Worm (Caenorhabditis elegans) whole organism, L2 larva: ENCODE data around the gene K11H3.5.

Experiments
- C34F6.9 ChIP-seq: fragments of 150-350 bp; optimal IDR thresholded peaks from 2 replicates; lab custom pipeline; 2014; ENCODE audit warnings: missing biosample characterization, missing genetic modification characterization
- F13H6.1 ChIP-seq: sonication (generic microtip); optimal IDR thresholded peaks from 2 replicates; lab custom pipeline; 2016; ENCODE audit warnings: missing genetic modification characterization, missing compliant biosample characterization
- R02D3.7 ChIP-seq: fragments of 150-350 bp; optimal IDR thresholded peaks from 2 replicates; lab custom pipeline; 2014; ENCODE audit warnings: missing biosample characterization, missing genetic modification characterization
- Y55F3AM.14 ChIP-seq: fragments of 200-800 bp; sonication (Bioruptor generic); optimal IDR thresholded peaks from 2 replicates; lab custom pipeline; 2018; ENCODE audit warnings: mild to moderate bottlenecking, missing genetic modification characterization, missing compliant biosample characterization
- alr-1 ChIP-seq: fragments of 150-350 bp; optimal IDR thresholded peaks from 2 replicates; lab custom pipeline; 2014; ENCODE audit warnings: missing biosample characterization, missing genetic modification characterization
- blmp-1 ChIP-seq: sonication (generic microtip); optimal IDR thresholded peaks from 2 replicates; lab custom pipeline; 2017; ENCODE audit warnings: missing genetic modification characterization, mild to moderate bottlenecking, missing compliant biosample characterization, antibody characterized with exemption, moderate library complexity; ENCODE audit not compliant: insufficient read depth
- ceh-16 ChIP-seq: fragments of 150-350 bp; optimal IDR thresholded peaks from 2 replicates; lab custom pipeline; 2014; ENCODE audit warnings: missing biosample characterization, missing genetic modification characterization
- ceh-82 ChIP-seq: fragments of 150-350 bp; optimal IDR thresholded peaks from 2 replicates; lab custom pipeline; 2014; ENCODE audit warnings: missing biosample characterization, missing genetic modification characterization
- crh-2 ChIP-seq: sonication (generic microtip); optimal IDR thresholded peaks from 2 replicates; lab custom pipeline; 2017; ENCODE audit warnings: missing biosample characterization, missing genetic modification characterization
- egl-27 ChIP-seq: sonication (generic microtip); optimal IDR thresholded peaks from 3 replicates; lab custom pipeline; 2017; ENCODE audit warnings: missing biosample characterization, missing genetic modification reagents, missing genetic modification characterization
- elt-3 ChIP-seq: sonication (generic microtip); optimal IDR thresholded peaks from 2 replicates; lab custom pipeline; 2017; ENCODE audit warnings: missing biosample characterization, missing genetic modification characterization
- fos-1 ChIP-seq: fragments of 150-350 bp; optimal IDR thresholded peaks from 2 replicates; lab custom pipeline; 2014; ENCODE audit warnings: missing biosample characterization, missing genetic modification characterization
- gmeb-1 ChIP-seq: fragments of 150-350 bp; optimal IDR thresholded peaks from 2 replicates; lab custom pipeline; 2014; ENCODE audit warnings: missing biosample characterization, missing genetic modification characterization
- lin-11 ChIP-seq: fragments of 150-350 bp; sonication (generic microtip); optimal IDR thresholded peaks from 2 replicates; lab custom pipeline; 2014; ENCODE audit warnings: missing biosample characterization, missing genetic modification characterization, inconsistent platforms, mixed read lengths
- lin-13 ChIP-seq: fragments of 150-350 bp; optimal IDR thresholded peaks from 2 replicates; lab custom pipeline; 2014; ENCODE audit warnings: missing biosample characterization, missing genetic modification reagents, missing genetic modification characterization
- lsy-2 ChIP-seq, 2 experiments: fragments of 150-350 bp in 1 of 2; sonication (generic microtip) in 1 of 2; optimal IDR thresholded peaks; 2 replicates each; lab custom pipeline; 2014 to 2017; ENCODE audit warnings: missing biosample characterization in 2 of 2, missing genetic modification characterization in 2 of 2
- mab-5 ChIP-seq: fragments of 150-350 bp; optimal IDR thresholded peaks from 2 replicates; lab custom pipeline; 2014; ENCODE audit warnings: missing biosample characterization, missing genetic modification characterization
- mbf-1 ChIP-seq: sonication (generic microtip); optimal IDR thresholded peaks from 2 replicates; lab custom pipeline; 2017; ENCODE audit warnings: missing biosample characterization, missing genetic modification characterization
- mdl-1 ChIP-seq, 2 experiments: fragments of 150-350 bp in 1 of 2; sonication (generic microtip) in 1 of 2; optimal IDR thresholded peaks; 2 replicates each; lab custom pipeline; 2017; ENCODE audit warnings: missing biosample characterization in 2 of 2, missing genetic modification characterization in 2 of 2
- nhr-12 ChIP-seq: fragments of 150-350 bp; optimal IDR thresholded peaks from 2 replicates; lab custom pipeline; 2014; ENCODE audit warnings: missing biosample characterization, missing genetic modification characterization
- nhr-129 ChIP-seq: fragments of 150-350 bp; optimal IDR thresholded peaks from 2 replicates; lab custom pipeline; 2014; ENCODE audit warnings: missing biosample characterization, missing genetic modification characterization
- nhr-21 ChIP-seq: fragments of 150-350 bp; optimal IDR thresholded peaks from 2 replicates; lab custom pipeline; 2014; ENCODE audit warnings: missing biosample characterization, missing genetic modification characterization
- nhr-237 ChIP-seq: fragments of 150-350 bp; optimal IDR thresholded peaks from 2 replicates; lab custom pipeline; 2014; ENCODE audit warnings: missing biosample characterization, missing genetic modification characterization
- nhr-25 ChIP-seq: fragments of 150-350 bp; sonication (generic microtip); optimal IDR thresholded peaks from 3 replicates; lab custom pipeline; 2014; ENCODE audit warnings: missing biosample characterization, missing genetic modification characterization
- nhr-77 ChIP-seq: fragments of 150-350 bp; optimal IDR thresholded peaks from 2 replicates; lab custom pipeline; 2014; ENCODE audit warnings: missing biosample characterization, missing genetic modification characterization
- peb-1 ChIP-seq: fragments of 150-350 bp; optimal IDR thresholded peaks from 2 replicates; lab custom pipeline; 2014; ENCODE audit warnings: missing biosample characterization, missing genetic modification characterization
- sem-4 ChIP-seq: fragments of 150-350 bp; optimal IDR thresholded peaks from 2 replicates; lab custom pipeline; 2014; ENCODE audit warnings: missing biosample characterization, missing genetic modification reagents, missing genetic modification characterization
- sma-3 ChIP-seq: sonication (generic microtip); optimal IDR thresholded peaks from 2 replicates; lab custom pipeline; 2016; ENCODE audit warnings: missing genetic modification reagents, missing genetic modification characterization, missing compliant biosample characterization
- sma-9 ChIP-seq, 2 experiments: fragments of 150-350 bp in 1 of 2; sonication (generic microtip) in 1 of 2; optimal IDR thresholded peaks; 2 replicates each; lab custom pipeline; 2014 to 2016; ENCODE audit warnings: missing genetic modification characterization in 2 of 2, mild to moderate bottlenecking in 1 of 2, missing biosample characterization in 1 of 2, missing compliant biosample characterization in 1 of 2, missing genetic modification reagents in 1 of 2, moderate library complexity in 1 of 2
- snpc-4 ChIP-seq: fragments of 150-350 bp; optimal IDR thresholded peaks from 2 replicates; lab custom pipeline; 2014; ENCODE audit warnings: missing biosample characterization, missing genetic modification characterization
- unc-39 ChIP-seq: fragments of 150-350 bp; optimal IDR thresholded peaks from 2 replicates; lab custom pipeline; 2014; ENCODE audit warnings: missing biosample characterization, missing genetic modification characterization
- unc-55 ChIP-seq: fragments of 150-350 bp; sonication (generic microtip); optimal IDR thresholded peaks from 3 replicates; lab custom pipeline; 2014; ENCODE audit warnings: missing biosample characterization, missing genetic modification reagents, missing genetic modification characterization
- unc-62 ChIP-seq: fragments of 150-350 bp; optimal IDR thresholded peaks from 2 replicates; lab custom pipeline; 2014; ENCODE audit warnings: missing biosample characterization, missing genetic modification reagents, missing genetic modification characterization
- ztf-1 ChIP-seq: fragments of 200-800 bp; sonication (Bioruptor generic); conservative IDR thresholded peaks from 2 replicates; pipeline ENCODE4 v1.3.6; 2022; ENCODE audit warnings: missing genetic modification characterization, missing compliant biosample characterization
- ztf-11 ChIP-seq: sonication (generic microtip); optimal IDR thresholded peaks from 2 replicates; lab custom pipeline; 2017; ENCODE audit warnings: missing biosample characterization, missing genetic modification characterization
- ztf-4 ChIP-seq: fragments of 150-350 bp; optimal IDR thresholded peaks from 2 replicates; lab custom pipeline; 2014; ENCODE audit warnings: missing biosample characterization, missing genetic modification characterization

The K11H3.5 gene

DNA sequence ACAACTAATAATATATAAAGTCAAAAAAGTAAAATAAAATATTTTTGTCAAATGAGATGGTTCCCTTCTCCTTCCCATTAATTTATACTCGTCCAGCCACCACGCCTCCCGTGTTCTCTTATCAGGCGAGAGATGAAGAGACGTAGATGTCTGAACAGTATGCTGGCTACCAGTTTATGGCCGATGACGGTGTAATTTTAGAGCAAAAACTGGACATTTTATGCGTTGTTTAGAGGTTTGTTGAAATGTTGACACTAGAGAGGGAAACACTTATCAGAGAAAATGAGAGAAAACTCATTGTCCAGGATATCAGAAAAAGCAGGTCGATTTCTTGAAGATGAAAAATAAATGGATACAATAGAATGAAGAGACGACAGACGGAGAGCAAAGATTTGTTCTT lies 13.5 kb downstream of the K11H3.5 start:
- no peak for TF ChIP-seq nhr-21 (tag; lab: Kevin White, UChicago)
- peak; percentile 56 for TF ChIP-seq fos-1 (tag; lab: Kevin White, UChicago)
- TF ChIP-seq sem-4 (tag; lab: Kevin White, UChicago) = no peak
- TF ChIP-seq crh-2 = peak; percentile 50
- no peak for TF ChIP-seq lin-13 (GFP tag; lab: Kevin White, UChicago)
- TF ChIP-seq lsy-2 (tag; optimal IDR thresholded peaks at IDR 0.05; lab: Kevin White, UChicago) = peak in 1 of 2 experiments; percentile 6
- TF ChIP-seq ceh-16 (tag; lab: Kevin White, UChicago) = no peak
- no peak for TF ChIP-seq ztf-11 (tag; lab: Kevin White, UChicago)
- no peak for TF ChIP-seq nhr-237
- TF ChIP-seq R02D3.7 (tag; lab: Kevin White, UChicago) = no peak

- TF ChIP-seq fos-1 (tag; lab: Kevin White, UChicago) (peak; percentile 1), sma-9 (GFP tag; optimal IDR thresholded peaks at IDR 0.05; lab: Kevin White, UChicago) (peak; percentile 78), sma-9 (tag; optimal IDR thresholded peaks at IDR 0.05; lab: Kevin White, UChicago) (no peak), mab-5 (tag; lab: Kevin White, UChicago) (no peak), nhr-25 (tag; lab: Kevin White, UChicago) (peak; percentile 34), C34F6.9 (tag; lab: Kevin White, UChicago) (no peak)
These were observed 14.5 kb downstream of the K11H3.5 start for ce11 chrIII:9858061-9858460.

DNA sequence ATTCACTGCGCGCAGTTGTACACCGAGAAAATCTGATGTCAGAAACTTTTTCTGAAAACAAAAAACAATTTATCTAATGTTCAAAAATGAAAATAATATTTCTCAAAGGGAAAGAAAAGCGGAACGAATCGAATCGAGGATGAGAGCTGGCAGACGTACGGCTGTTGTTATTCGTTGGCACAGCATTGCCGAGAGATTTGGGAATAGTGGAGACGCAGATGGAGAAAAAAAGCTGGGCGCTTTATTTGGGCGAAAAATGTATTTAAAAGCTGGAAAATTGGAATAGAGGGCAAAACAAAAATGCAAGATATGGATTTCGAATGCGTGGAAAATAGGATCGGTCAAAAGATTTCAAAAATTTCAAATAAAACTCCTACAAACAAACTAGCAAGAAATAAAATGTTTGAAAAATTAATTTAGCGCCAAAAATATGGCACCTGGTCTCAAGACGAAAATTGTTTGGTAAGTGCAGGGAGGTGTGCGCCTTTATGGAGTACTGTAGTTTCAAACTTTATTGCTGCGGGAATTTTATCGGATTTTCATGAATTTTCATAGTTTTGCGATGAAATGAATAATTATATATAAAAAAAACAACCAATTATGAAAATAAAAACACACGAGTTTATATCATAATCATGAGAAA lies 15.7 kb downstream of the K11H3.5 start, which contains the start of gene gpdh-2:
gpdh-2 (minus strand) TSS at position 51 of the 643 bp plus-strand sequence.
- TF ChIP-seq nhr-12 (tag; lab: Kevin White, UChicago) (no peak), lsy-2 (tag; optimal IDR thresholded peaks at IDR 0.05; lab: Kevin White, UChicago) (peak in 1 of 2 experiments; percentile 14), nhr-129 (tag; lab: Kevin White, UChicago) (peak; percentile 27), nhr-77 (tag; lab: Kevin White, UChicago) (no peak), elt-3 (no peak), snpc-4 (tag; lab: Kevin White, UChicago) (peak; percentile 9), mbf-1 (tag; lab: Kevin White, UChicago) (no peak)

- TF ChIP-seq ztf-4 (tag; lab: Kevin White, UChicago) (no peak), C34F6.9 (tag; lab: Kevin White, UChicago) (peak; percentile 2), fos-1 (tag; lab: Kevin White, UChicago) (no peak), mab-5 (tag; lab: Kevin White, UChicago) (no peak), sma-9 (GFP tag; optimal IDR thresholded peaks at IDR 0.05; lab: Kevin White, UChicago) (peak; percentile 7), sma-9 (tag; optimal IDR thresholded peaks at IDR 0.05; lab: Kevin White, UChicago) (no peak), blmp-1 (tag; lab: Kevin White, UChicago) (no peak), elt-3 (no peak)
These were observed 16.7 kb downstream of the K11H3.5 start, which contains the start of gene twk-48 for ce11 chrIII:9860201-9860780. TSS of gene twk-48 (plus strand) at chrIII:9860730.

ce11 chrIII:9861470-9862342 lies 18.1 kb downstream of the K11H3.5 start:
- TF ChIP-seq C34F6.9 (tag; lab: Kevin White, UChicago) (peak; percentile 48), unc-55 (GFP tag; lab: Kevin White, UChicago) (peak; percentile 64), sma-9 (GFP tag; optimal IDR thresholded peaks at IDR 0.05; lab: Kevin White, UChicago) (peak; percentile 78), sma-9 (tag; optimal IDR thresholded peaks at IDR 0.05; lab: Kevin White, UChicago) (no peak), unc-62 (GFP tag; lab: Kevin White, UChicago) (no peak), sem-4 (tag; lab: Kevin White, UChicago) (peak; percentile 1), nhr-21 (tag; lab: Kevin White, UChicago) (no peak), sma-3 (GFP tag; lab: Kevin White, UChicago) (peak; percentile 16), unc-39 (no peak), F13H6.1 (tag; lab: Kevin White, UChicago) (peak; percentile 31), mab-5 (tag; lab: Kevin White, UChicago) (peak; percentile 37), crh-2 (peak; percentile 58), Y55F3AM.14 (GFP tag; lab: Kevin White, UChicago) (peak; percentile 61), gmeb-1 (tag; lab: Kevin White, UChicago) (peak; percentile 70), fos-1 (tag; lab: Kevin White, UChicago) (peak; percentile 20), ztf-4 (tag; lab: Kevin White, UChicago) (peak; percentile 42), egl-27 (tag; lab: Kevin White, UChicago) (no peak), nhr-129 (tag; lab: Kevin White, UChicago) (peak; percentile 79), peb-1 (tag; lab: Kevin White, UChicago) (no peak), lin-11 (tag; lab: Kevin White, UChicago) (peak; percentile 53), mdl-1 (tag; optimal IDR thresholded peaks at IDR 0.05; lab: Kevin White, UChicago) (peak in 1 of 2 experiments; percentile 17), ceh-16 (tag; lab: Kevin White, UChicago) (no peak), alr-1 (tag; lab: Kevin White, UChicago) (no peak), ceh-82 (tag; lab: Kevin White, UChicago) (no peak), lsy-2 (tag; optimal IDR thresholded peaks at IDR 0.05; lab: Kevin White, UChicago) (peak; percentile 35 to 50), ztf-1 (GFP tag; lab: Robert Waterston, UW) (no peak)
